Worm (Caenorhabditis elegans) whole organism, L1 larva: ENCODE data around the gene xbx-9.

Source experiments
- C34B4.2 ChIP-seq: sonication (generic microtip); optimal IDR thresholded peaks from 2 replicates; lab custom pipeline; 2017; ENCODE audit warnings: mild to moderate bottlenecking, missing genetic modification characterization, missing compliant biosample characterization
- elt-2 ChIP-seq: sonication (generic microtip); optimal IDR thresholded peaks from 2 replicates; lab custom pipeline; 2016; ENCODE audit warnings: missing genetic modification characterization, mild to moderate bottlenecking, inconsistent platforms, missing compliant biosample characterization, missing genetic modification reagents
- elt-3 ChIP-seq, 6 experiments: fragments of 150-350 bp in 1 of 6; sonication (generic microtip); optimal IDR thresholded peaks; 2 replicates each; lab custom pipeline; 2017 to 2018; ENCODE audit warnings: missing biosample characterization in 6 of 6, missing genetic modification characterization in 6 of 6, inconsistent platforms in 1 of 6
- fos-1 ChIP-seq: fragments of 150-350 bp; optimal IDR thresholded peaks from 2 replicates; lab custom pipeline; 2014; ENCODE audit warnings: missing biosample characterization, missing genetic modification characterization
- lin-15B ChIP-seq: fragments of 150-350 bp; sonication (generic microtip); optimal IDR thresholded peaks from 3 replicates; lab custom pipeline; 2014; ENCODE audit warnings: missing biosample characterization, missing genetic modification characterization
- lsy-2 ChIP-seq, 2 experiments: fragments of 150-350 bp; optimal IDR thresholded peaks; 2 replicates each; lab custom pipeline; 2014; ENCODE audit warnings: missing biosample characterization in 2 of 2, missing genetic modification characterization in 2 of 2
- mdl-1 ChIP-seq, 2 experiments: fragments of 150-350 bp; optimal IDR thresholded peaks; 2 replicates each; lab custom pipeline; 2014 to 2017; ENCODE audit warnings: missing biosample characterization in 2 of 2, missing genetic modification characterization in 2 of 2, inconsistent platforms in 1 of 2
- nhr-11 ChIP-seq: fragments of 150-350 bp; optimal IDR thresholded peaks from 2 replicates; lab custom pipeline; 2014; ENCODE audit warnings: missing biosample characterization, missing genetic modification characterization
- nhr-20 ChIP-seq: sonication (generic microtip); optimal IDR thresholded peaks from 2 replicates; lab custom pipeline; 2016; ENCODE audit warnings: mild to moderate bottlenecking, missing genetic modification characterization, missing compliant biosample characterization
- nhr-76 ChIP-seq: sonication (generic microtip); optimal IDR thresholded peaks from 2 replicates; lab custom pipeline; 2017; ENCODE audit warnings: missing biosample characterization, missing genetic modification characterization
- pqm-1 ChIP-seq: sonication (generic microtip); optimal IDR thresholded peaks from 3 replicates; lab custom pipeline; 2017; ENCODE audit warnings: missing biosample characterization, missing genetic modification characterization
- tlp-1 ChIP-seq: fragments of 150-350 bp; optimal IDR thresholded peaks from 2 replicates; lab custom pipeline; 2014; ENCODE audit warnings: missing biosample characterization, missing genetic modification characterization
- unc-62 ChIP-seq: fragments of 150-350 bp; optimal IDR thresholded peaks from 2 replicates; lab custom pipeline; 2014; ENCODE audit warnings: missing biosample characterization, missing genetic modification reagents, missing genetic modification characterization
- vab-15 ChIP-seq: sonication (generic microtip); optimal IDR thresholded peaks from 2 replicates; lab custom pipeline; 2017; ENCODE audit warnings: missing genotype, mild to moderate bottlenecking, missing genetic modification characterization, missing compliant biosample characterization

DNA sequence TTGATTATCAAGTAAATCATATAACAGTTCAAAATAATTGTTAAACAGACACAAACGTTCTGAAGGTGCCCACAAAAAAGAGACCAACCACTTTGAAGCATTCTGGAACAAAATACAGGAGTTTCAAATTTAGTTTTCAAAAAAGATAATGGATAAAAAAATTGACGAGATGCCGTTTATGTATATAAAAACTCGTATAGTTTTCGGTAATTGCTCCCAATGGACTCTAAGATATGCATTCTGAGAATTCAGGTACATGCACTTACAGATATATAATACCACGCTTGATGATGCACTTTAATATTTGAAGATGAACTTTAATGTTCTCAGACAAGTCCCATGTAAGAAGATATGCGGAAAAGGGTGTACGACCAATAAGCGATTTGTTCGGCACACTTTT is 15.4 kb upstream of the xbx-9 start, which contains the start of gene str-181:
- TF ChIP-seq mdl-1 (tag; optimal IDR thresholded peaks at IDR 0.05; lab: Kevin White, UChicago): no peak
- TF ChIP-seq elt-2 (tag; lab: Kevin White, UChicago): no peak
- TF ChIP-seq lsy-2 (tag; optimal IDR thresholded peaks at IDR 0.05; lab: Kevin White, UChicago): no peak
- TF ChIP-seq vab-15 (tag; lab: Kevin White, UChicago): no peak
- TF ChIP-seq nhr-20 (tag; lab: Kevin White, UChicago): no peak
- no peak for TF ChIP-seq pqm-1
- no peak for TF ChIP-seq nhr-76 (tag; lab: Kevin White, UChicago)
- no peak for TF ChIP-seq nhr-11
- TF ChIP-seq lin-15B: no peak
- TF ChIP-seq fos-1 (tag; lab: Kevin White, UChicago): no peak
- no peak for TF ChIP-seq C34B4.2 (tag; lab: Kevin White, UChicago)
- no peak for TF ChIP-seq tlp-1 (tag; lab: Kevin White, UChicago)
- TF ChIP-seq elt-3 (tag; optimal IDR thresholded peaks at IDR 0.05; lab: Kevin White, UChicago): no peak
- TF ChIP-seq unc-62 (GFP tag; lab: Kevin White, UChicago): no peak
